Fruit fly (Drosophila melanogaster) whole organism, adult: ENCODE data around the gene CG9682.

Experiments used
- CG11617 ChIP-seq: fragments of 200-800 bp; sonication (Bioruptor generic); optimal IDR thresholded peaks from 2 replicates; lab custom pipeline; 2017; ENCODE audit warnings: mild to moderate bottlenecking, missing biosample characterization, missing genetic modification reagents, missing genetic modification characterization
- CG12768 ChIP-seq: fragments of 200-800 bp; sonication (Bioruptor generic); optimal IDR thresholded peaks from 2 replicates; lab custom pipeline; 2017; ENCODE audit warnings: missing biosample characterization, missing genetic modification characterization, mild to moderate bottlenecking, moderate library complexity, missing genetic modification reagents
- CG14711 ChIP-seq: fragments of 200-800 bp; sonication (Bioruptor generic); optimal IDR thresholded peaks from 2 replicates; lab custom pipeline; 2018; ENCODE audit warnings: missing biosample characterization, mild to moderate bottlenecking, missing genetic modification characterization, moderate library complexity
- CG1620 ChIP-seq: fragments of 200-800 bp; sonication (Bioruptor generic); optimal IDR thresholded peaks from 2 replicates; lab custom pipeline; 2016; ENCODE audit warnings: missing biosample characterization, missing genetic modification characterization
- CG33017 ChIP-seq: fragments of 200-800 bp; sonication (Bioruptor generic); optimal IDR thresholded peaks from 2 replicates; lab custom pipeline; 2018; ENCODE audit warnings: missing biosample characterization, mild to moderate bottlenecking, missing genetic modification characterization, moderate library complexity
- CG5204 ChIP-seq: fragments of 200-800 bp; sonication (Bioruptor generic); optimal IDR thresholded peaks from 2 replicates; lab custom pipeline; 2016; ENCODE audit warnings: missing biosample characterization, missing genetic modification characterization
- CG7045 ChIP-seq: fragments of 200-800 bp; sonication (Bioruptor generic); optimal IDR thresholded peaks from 2 replicates; lab custom pipeline; 2017; ENCODE audit warnings: missing biosample characterization, mild to moderate bottlenecking, missing genetic modification characterization
- CG7101 ChIP-seq: fragments of 200-800 bp; sonication (Bioruptor generic); optimal IDR thresholded peaks from 2 replicates; lab custom pipeline; 2018; ENCODE audit warnings: missing biosample characterization, mild to moderate bottlenecking, missing genetic modification characterization, moderate library complexity
- Clk ChIP-seq: fragments of 200-800 bp; sonication (Bioruptor generic); optimal IDR thresholded peaks from 2 replicates; lab custom pipeline; 2017; ENCODE audit warnings: missing biosample characterization, missing genetic modification characterization
- Crg-1 ChIP-seq: fragments of 200-800 bp; sonication (Bioruptor generic); optimal IDR thresholded peaks from 2 replicates; lab custom pipeline; 2016; ENCODE audit warnings: missing biosample characterization, missing genetic modification characterization
- Hr96 ChIP-seq: fragments of 200-800 bp; sonication (Bioruptor generic); optimal IDR thresholded peaks from 2 replicates; lab custom pipeline; 2016; ENCODE audit warnings: missing biosample characterization, missing genetic modification characterization
- Mnt ChIP-seq: fragments of 200-800 bp; sonication (Bioruptor generic); optimal IDR thresholded peaks from 2 replicates; lab custom pipeline; 2016; ENCODE audit warnings: missing biosample characterization, mild to moderate bottlenecking, missing genetic modification characterization
- bab1 ChIP-seq: fragments of 200-800 bp; sonication (Bioruptor generic); optimal IDR thresholded peaks from 3 replicates; lab custom pipeline; 2019; ENCODE audit warnings: missing biosample characterization, mild to moderate bottlenecking, missing genetic modification characterization, moderate library complexity
- cic ChIP-seq: fragments of 200-800 bp; sonication (Bioruptor generic); optimal IDR thresholded peaks from 2 replicates; lab custom pipeline; 2017; ENCODE audit warnings: missing biosample characterization, mild to moderate bottlenecking, missing genetic modification characterization, moderate library complexity
- cnc ChIP-seq, 2 experiments: fragments of >200 bp; optimal IDR thresholded peaks; 2 replicates each; lab custom pipeline; 2017
- kay ChIP-seq: fragments of 200-800 bp; sonication (Bioruptor generic); peaks from one replicate; lab custom pipeline; 2016; ENCODE audit warnings: missing biosample characterization, missing genetic modification characterization, borderline replicate concordance
- ovo ChIP-seq: fragments of 200-800 bp; sonication (Bioruptor generic); optimal IDR thresholded peaks from 2 replicates; lab custom pipeline; 2016; ENCODE audit warnings: missing biosample characterization, missing genetic modification characterization
- pad ChIP-seq: fragments of 200-800 bp; sonication (Bioruptor generic); optimal IDR thresholded peaks from 3 replicates; lab custom pipeline; 2017; ENCODE audit warnings: missing biosample characterization, missing genetic modification characterization, mild to moderate bottlenecking, moderate library complexity, missing genetic modification reagents
- tj ChIP-seq: fragments of 200-800 bp; sonication (Bioruptor generic); optimal IDR thresholded peaks from 3 replicates; lab custom pipeline; 2017; ENCODE audit warnings: missing biosample characterization, mild to moderate bottlenecking, missing genetic modification characterization, moderate library complexity
- toe ChIP-seq: fragments of 200-800 bp; sonication (Bioruptor generic); optimal IDR thresholded peaks from 2 replicates; lab custom pipeline; 2016; ENCODE audit warnings: missing biosample characterization, missing genetic modification characterization

Gene CG9682

DNA sequence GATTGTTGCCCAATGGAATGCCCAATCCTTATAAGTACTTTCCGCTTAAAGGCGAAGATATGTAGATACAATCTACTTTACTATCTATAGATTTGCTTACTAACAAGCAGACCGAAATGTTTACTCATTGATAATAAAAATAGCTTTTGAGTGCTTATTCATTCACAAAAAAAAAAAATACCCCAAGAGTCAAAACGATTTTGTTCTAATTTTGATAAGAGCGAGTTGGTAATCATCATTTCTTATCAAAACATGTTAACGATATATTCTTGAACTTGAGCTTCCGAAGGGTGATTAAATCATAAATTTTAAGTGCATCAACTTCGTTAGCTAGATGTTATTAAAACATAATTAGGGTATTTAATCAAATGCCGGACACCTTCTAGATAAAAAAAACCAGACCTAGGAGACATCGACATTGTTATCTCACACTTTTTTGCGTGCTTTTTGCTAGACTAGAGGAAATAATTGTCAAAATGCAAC is at the start of gene CG9682:
TSS of gene CG9682 (plus strand) at position 433 of the 483 bp plus-strand sequence.
- TF ChIP-seq Mnt (GFP tag; lab: Kevin White, UChicago) (no peak), Hr96 (GFP tag; lab: Kevin White, UChicago) (no peak), kay (GFP tag; lab: Kevin White, UChicago) (no peak), cic (GFP tag; lab: Kevin White, UChicago) (no peak), ovo (GFP tag; lab: Kevin White, UChicago) (no peak), bab1 (GFP tag; lab: Kevin White, UChicago) (no peak)

DNA sequence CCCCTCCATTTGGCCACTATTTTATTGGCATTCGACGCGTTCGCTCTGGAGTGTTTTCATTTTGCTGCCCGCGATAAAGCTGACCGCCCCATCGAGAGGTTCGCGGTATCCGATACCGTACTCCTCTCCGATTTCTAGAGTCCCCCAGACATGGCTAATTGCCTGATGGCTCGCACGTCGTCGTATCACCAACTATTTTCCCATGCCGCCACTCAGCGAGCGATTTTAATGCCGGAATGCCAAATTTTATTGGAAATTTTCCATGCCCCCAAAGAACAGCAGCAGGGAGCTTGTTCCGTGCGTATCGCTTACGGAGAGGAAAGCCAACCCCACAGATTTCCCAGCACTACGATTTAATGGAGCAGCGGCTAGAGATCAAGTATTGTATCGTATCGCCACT is 49.7 kb upstream of the CG9682 start:
- TF ChIP-seq bab1 (GFP tag; lab: Kevin White, UChicago) = no peak
- peak; percentile 4 for TF ChIP-seq tj
- peak; percentile 39 for TF ChIP-seq cic (GFP tag; lab: Kevin White, UChicago)
- peak; percentile 29 for TF ChIP-seq Mnt (GFP tag; lab: Kevin White, UChicago)
- TF ChIP-seq CG12768 (GFP tag; lab: Kevin White, UChicago) = peak; percentile 4
- no peak for TF ChIP-seq kay (GFP tag; lab: Kevin White, UChicago)

DNA sequence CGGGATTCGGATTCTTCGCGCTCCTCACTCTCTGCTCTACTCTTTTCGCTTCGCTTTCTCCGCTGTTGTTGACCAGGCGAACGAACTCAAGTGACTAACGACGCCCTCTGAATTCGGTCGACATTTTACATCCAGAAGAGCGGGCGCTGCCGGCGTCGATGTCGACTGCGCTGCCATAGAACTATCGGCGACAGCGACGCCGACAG is 47.9 kb upstream of the CG9682 start, which contains the start of gene CG9743:
TSS of gene CG9743 (minus strand) at position 101 of the 206 bp plus-strand sequence.
- TF ChIP-seq toe (GFP tag; lab: Kevin White, UChicago) (no peak), CG33017 (tag; lab: Kevin White, UChicago) (no peak), Clk (no peak), pad (GFP tag; lab: Kevin White, UChicago) (no peak), cic (GFP tag; lab: Kevin White, UChicago) (no peak), CG7045 (GFP tag; lab: Kevin White, UChicago) (no peak), kay (GFP tag; lab: Kevin White, UChicago) (no peak), cnc (optimal IDR thresholded peaks at IDR 0.05; lab: Kevin White, UChicago) (no peak), CG12768 (GFP tag; lab: Kevin White, UChicago) (no peak), ovo (GFP tag; lab: Kevin White, UChicago) (no peak)

DNA sequence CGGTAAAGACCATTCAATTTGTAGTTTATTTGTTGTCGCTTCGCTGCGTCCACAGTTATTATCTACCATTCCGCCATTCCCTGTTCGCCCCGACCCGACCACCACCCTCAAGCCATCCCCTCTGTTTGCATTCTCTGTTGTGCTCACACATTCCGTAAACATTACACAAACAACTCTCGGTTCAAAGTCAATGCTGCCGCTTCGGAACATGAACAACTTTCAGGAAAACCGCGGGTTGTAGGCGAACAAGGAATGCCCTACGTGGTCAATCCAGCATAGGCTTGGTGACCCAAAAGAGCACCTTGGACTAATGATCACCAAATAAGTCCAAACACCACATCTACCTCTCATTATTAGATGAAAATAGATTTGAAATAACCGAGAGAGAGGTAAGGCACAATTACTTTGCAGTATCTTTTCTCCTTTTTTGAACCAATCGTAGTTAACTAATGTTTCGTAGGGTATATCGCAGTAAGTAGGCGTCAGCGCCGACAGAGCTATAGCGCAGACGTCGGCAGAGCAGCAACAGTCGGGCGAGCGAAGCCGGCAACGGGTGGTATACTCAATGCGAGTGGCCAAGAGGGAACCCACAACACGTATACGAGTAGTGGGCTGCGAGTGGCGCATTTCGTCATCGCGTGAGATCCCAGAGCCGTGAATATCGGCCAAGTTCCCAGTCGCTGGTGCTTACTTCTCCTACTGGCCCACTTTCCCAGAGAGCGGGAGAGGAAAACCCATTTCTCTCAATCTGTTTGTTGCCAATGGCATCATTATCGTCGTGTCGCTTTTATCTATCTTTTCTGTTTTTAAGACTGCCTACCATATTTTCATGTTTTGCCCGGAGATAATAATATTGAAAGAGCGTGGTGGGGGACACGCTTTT is 47.4 kb upstream of the CG9682 start:
- peak; percentile 69 for TF ChIP-seq cic (GFP tag; lab: Kevin White, UChicago)
- TF ChIP-seq CG7045 (GFP tag; lab: Kevin White, UChicago) = peak; percentile 90
- peak; percentile 94 for TF ChIP-seq Hr96 (GFP tag; lab: Kevin White, UChicago)
- TF ChIP-seq Clk = peak; percentile 84
- TF ChIP-seq CG33017 (tag; lab: Kevin White, UChicago) = peak; percentile 82
- TF ChIP-seq Crg-1 (GFP tag; lab: Kevin White, UChicago) = peak; percentile 58
- peak; percentile 71 for TF ChIP-seq Mnt (GFP tag; lab: Kevin White, UChicago)
- peak; percentile 45 for TF ChIP-seq kay (GFP tag; lab: Kevin White, UChicago)
- no peak for TF ChIP-seq cnc (optimal IDR thresholded peaks at IDR 0.05; lab: Kevin White, UChicago)
- TF ChIP-seq CG14711 (tag; lab: Kevin White, UChicago) = peak; percentile 81
- TF ChIP-seq tj = peak; percentile 57
- peak; percentile 76 for TF ChIP-seq bab1 (GFP tag; lab: Kevin White, UChicago)
- TF ChIP-seq pad (GFP tag; lab: Kevin White, UChicago) = peak; percentile 66
- peak; percentile 87 for TF ChIP-seq CG5204 (GFP tag; lab: Kevin White, UChicago)
- peak; percentile 85 for TF ChIP-seq CG7101 (tag; lab: Kevin White, UChicago)
- peak; percentile 91 for TF ChIP-seq toe (GFP tag; lab: Kevin White, UChicago)
- TF ChIP-seq CG1620 = peak; percentile 50
- TF ChIP-seq ovo (GFP tag; lab: Kevin White, UChicago) = peak; percentile 34
- peak; percentile 91 for TF ChIP-seq CG11617 (GFP tag; lab: Kevin White, UChicago)
- peak; percentile 89 for TF ChIP-seq CG12768 (GFP tag; lab: Kevin White, UChicago)

DNA sequence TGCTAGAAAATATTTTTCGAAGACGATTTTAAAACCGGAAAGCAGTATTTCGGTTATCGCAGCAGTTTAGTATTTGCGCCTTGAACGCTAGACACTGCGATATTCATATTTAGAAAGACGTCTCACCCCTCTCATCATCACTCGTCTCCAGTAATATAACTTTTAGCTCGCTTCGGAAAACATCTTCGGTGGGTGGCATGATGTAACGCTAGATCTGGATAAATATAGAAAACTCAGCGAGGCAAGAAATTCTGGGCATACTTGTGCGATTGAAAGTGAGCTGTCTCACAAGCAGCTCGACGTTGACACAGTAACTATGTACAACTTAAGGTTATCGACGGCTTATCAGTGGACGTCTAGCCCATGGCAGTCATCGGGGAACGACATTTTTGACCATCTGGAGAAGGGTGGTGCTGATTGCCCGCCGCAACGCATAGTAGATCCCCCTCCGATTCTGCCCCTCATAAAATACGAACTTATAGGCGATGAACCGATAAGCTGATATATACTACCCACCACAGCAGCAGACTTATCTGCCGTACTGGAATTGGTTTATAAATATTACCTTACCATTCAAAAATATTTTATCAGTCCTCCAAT is 46.6 kb upstream of the CG9682 start:
- no peak for TF ChIP-seq toe (GFP tag; lab: Kevin White, UChicago)
- TF ChIP-seq cic (GFP tag; lab: Kevin White, UChicago) = no peak
- TF ChIP-seq CG5204 (GFP tag; lab: Kevin White, UChicago) = no peak
- no peak for TF ChIP-seq Crg-1 (GFP tag; lab: Kevin White, UChicago)
- no peak for TF ChIP-seq Mnt (GFP tag; lab: Kevin White, UChicago)
- no peak for TF ChIP-seq CG33017 (tag; lab: Kevin White, UChicago)
- TF ChIP-seq pad (GFP tag; lab: Kevin White, UChicago) = no peak
- no peak for TF ChIP-seq tj
- no peak for TF ChIP-seq Hr96 (GFP tag; lab: Kevin White, UChicago)

DNA sequence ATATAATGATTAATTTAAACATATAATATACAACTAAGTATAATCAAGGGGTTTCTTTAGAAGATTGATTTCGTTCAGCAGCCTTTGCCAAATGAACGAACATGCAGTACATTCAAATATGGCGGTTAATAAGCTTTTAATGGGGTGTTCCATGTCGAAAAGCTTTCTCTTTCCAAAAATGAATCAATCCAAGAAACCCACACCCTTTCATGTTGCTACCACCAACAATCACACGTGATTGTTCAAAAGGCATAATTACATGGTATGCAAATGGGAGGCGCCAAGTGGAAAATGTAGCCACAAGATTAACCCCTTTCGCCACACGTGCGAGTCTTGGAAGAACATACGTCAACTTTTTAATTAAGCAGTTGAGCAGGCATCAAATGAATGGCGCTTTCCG is 44.8 kb upstream of the CG9682 start:
- peak; percentile 24 for TF ChIP-seq Mnt (GFP tag; lab: Kevin White, UChicago)
- no peak for TF ChIP-seq Crg-1 (GFP tag; lab: Kevin White, UChicago)
- TF ChIP-seq bab1 (GFP tag; lab: Kevin White, UChicago) = peak; percentile 67
